Fruit fly (Drosophila melanogaster) whole organism, wandering third instar larva: ENCODE measurements around the gene CG32071.

Source experiments
- Abd-B ChIP-seq: fragments of >200 bp; optimal IDR thresholded peaks from 2 replicates; lab custom pipeline; 2017; ENCODE audit warnings: missing biosample characterization, missing genetic modification characterization
- CG32264 ChIP-seq: fragments of 200-800 bp; sonication (Bioruptor generic); optimal IDR thresholded peaks from 2 replicates; lab custom pipeline; 2016; ENCODE audit warnings: missing biosample characterization, missing genetic modification characterization
- CG9705 ChIP-seq: fragments of 200-800 bp; sonication (Bioruptor generic); optimal IDR thresholded peaks from 2 replicates; lab custom pipeline; 2018; ENCODE audit warnings: missing biosample characterization, mild to moderate bottlenecking, missing genetic modification characterization
- CrebA ChIP-seq: fragments of 200-800 bp; sonication (Bioruptor generic); optimal IDR thresholded peaks from 2 replicates; lab custom pipeline; 2016; ENCODE audit warnings: missing biosample characterization, mild to moderate bottlenecking, missing genetic modification characterization, borderline replicate concordance
- Dfd ChIP-seq: fragments of >200 bp; optimal IDR thresholded peaks from 2 replicates; lab custom pipeline; 2017; ENCODE audit warnings: missing biosample characterization, missing genetic modification characterization
- Dif ChIP-seq: fragments of 200-275, 200-300 bp; sonication (Bioruptor generic); optimal IDR thresholded peaks from 2 replicates; lab custom pipeline; 2018; ENCODE audit warnings: missing biosample characterization, missing genetic modification characterization; ENCODE audit not compliant: partially characterized antibody
- GATAd ChIP-seq: sonication (Bioruptor generic); optimal IDR thresholded peaks from 2 replicates; lab custom pipeline; 2016; ENCODE audit warnings: missing biosample characterization, missing genetic modification characterization
- HLH106 ChIP-seq: fragments of 200-800 bp; optimal IDR thresholded peaks from 3 replicates; lab custom pipeline; 2019; ENCODE audit warnings: missing biosample characterization, mild to moderate bottlenecking, missing genetic modification characterization, moderate library complexity
- Hnf4 ChIP-seq: fragments of 200-800 bp; sonication (Bioruptor generic); optimal IDR thresholded peaks from 2 replicates; lab custom pipeline; 2016; ENCODE audit warnings: missing biosample characterization, mild to moderate bottlenecking, missing genetic modification characterization
- Hr78 ChIP-seq: fragments of >200 bp; optimal IDR thresholded peaks from 2 replicates; lab custom pipeline; 2017; ENCODE audit warnings: missing biosample characterization, missing genetic modification characterization
- Hr83 ChIP-seq: fragments of 200-300 bp; sonication (Bioruptor generic); optimal IDR thresholded peaks from 2 replicates; lab custom pipeline; 2016; ENCODE audit warnings: missing biosample characterization, mild to moderate bottlenecking, missing genetic modification characterization, moderate library complexity; ENCODE audit not compliant: poor library complexity, severe bottlenecking
- Jra ChIP-seq: sonication (Bioruptor generic); optimal IDR thresholded peaks from 2 replicates; lab custom pipeline; 2016; ENCODE audit warnings: missing biosample characterization, missing genetic modification characterization
- Mio ChIP-seq: sonication (Bioruptor generic); optimal IDR thresholded peaks from 2 replicates; lab custom pipeline; 2016; ENCODE audit warnings: missing biosample characterization, missing genetic modification characterization
- Myc ChIP-seq: fragments of >200 bp; optimal IDR thresholded peaks from 2 replicates; lab custom pipeline; 2017
- N ChIP-seq: fragments of >200 bp; optimal IDR thresholded peaks from 2 replicates; lab custom pipeline; 2018; ENCODE audit warnings: missing biosample characterization, missing external identifiers, missing genetic modification characterization
- OdsH ChIP-seq: fragments of 200-800 bp; sonication (Bioruptor generic); optimal IDR thresholded peaks from 2 replicates; lab custom pipeline; 2016; ENCODE audit warnings: missing biosample characterization, mild to moderate bottlenecking, missing genetic modification characterization
- Rel ChIP-seq, 2 experiments: fragments of 200-800 bp; sonication (Bioruptor generic) in 1 of 2; optimal IDR thresholded peaks; 2 replicates in 1 of 2; 3 replicates in 1 of 2; lab custom pipeline; 2016 to 2019; ENCODE audit warnings: mild to moderate bottlenecking in 2 of 2, missing biosample characterization in 2 of 2, missing genetic modification characterization in 2 of 2, moderate library complexity in 1 of 2
- Sp1 ChIP-seq: fragments of 200-800 bp; sonication (Bioruptor generic); optimal IDR thresholded peaks from 3 replicates; lab custom pipeline; 2019; ENCODE audit warnings: missing biosample characterization, mild to moderate bottlenecking, missing genetic modification characterization, moderate library complexity
- Vsx2 ChIP-seq: fragments of 200-300, 225-300 bp; sonication (Bioruptor generic); optimal IDR thresholded peaks from 2 replicates; lab custom pipeline; 2018; ENCODE audit warnings: missing biosample characterization, missing genetic modification characterization; ENCODE audit not compliant: partially characterized antibody
- br ChIP-seq: fragments of 200-800 bp; sonication (Bioruptor generic); optimal IDR thresholded peaks from 2 replicates; lab custom pipeline; 2016; ENCODE audit warnings: missing biosample characterization, missing genetic modification characterization
- brk ChIP-seq: fragments of 200-800 bp; sonication (Bioruptor generic); optimal IDR thresholded peaks from 2 replicates; lab custom pipeline; 2016; ENCODE audit warnings: missing biosample characterization, mild to moderate bottlenecking, missing genetic modification characterization
- dl ChIP-seq, 2 experiments: fragments of 175-275, 200-275 bp in 1 of 2; fragments of 200-275 bp in 1 of 2; sonication (Bioruptor generic); optimal IDR thresholded peaks; lab custom pipeline; 2018; ENCODE audit warnings: mild to moderate bottlenecking in 2 of 2, missing biosample characterization in 2 of 2, missing genetic modification characterization in 2 of 2, moderate library complexity in 2 of 2; ENCODE audit not compliant: partially characterized antibody in 2 of 2, insufficient read depth in 1 of 2
- dmrt93B ChIP-seq: fragments of 200-800 bp; sonication (Bioruptor generic); optimal IDR thresholded peaks from 2 replicates; lab custom pipeline; 2018; ENCODE audit warnings: missing biosample characterization, mild to moderate bottlenecking, missing genetic modification characterization
- dsf ChIP-seq: sonication (Bioruptor generic); optimal IDR thresholded peaks from 2 replicates; lab custom pipeline; 2016; ENCODE audit warnings: missing biosample characterization, missing genetic modification characterization, borderline replicate concordance
- ey ChIP-seq: fragments of 200-800 bp; sonication (Bioruptor generic); optimal IDR thresholded peaks from 2 replicates; lab custom pipeline; 2016; ENCODE audit warnings: missing biosample characterization, missing genetic modification characterization
- foxo ChIP-seq, 2 experiments: fragments of 200-800 bp; sonication (Bioruptor generic); optimal IDR thresholded peaks; 2 replicates in 1 of 2; 3 replicates in 1 of 2; lab custom pipeline; 2016 to 2017; ENCODE audit warnings: missing biosample characterization in 2 of 2, missing genetic modification characterization in 2 of 2
- fru ChIP-seq: fragments of 200-800 bp; sonication (Bioruptor generic); optimal IDR thresholded peaks from 3 replicates; lab custom pipeline; 2016; ENCODE audit warnings: missing biosample characterization, mild to moderate bottlenecking, missing genetic modification characterization
- h ChIP-seq: fragments of 200-800 bp; sonication (Bioruptor generic); optimal IDR thresholded peaks from 3 replicates; lab custom pipeline; 2016; ENCODE audit warnings: missing biosample characterization, mild to moderate bottlenecking, missing genetic modification characterization
- jim ChIP-seq: fragments of 175-275, 200-325 bp; sonication (Bioruptor generic); optimal IDR thresholded peaks from 2 replicates; lab custom pipeline; 2016; ENCODE audit warnings: missing biosample characterization, mild to moderate bottlenecking, missing genetic modification characterization
- lola ChIP-seq: fragments of >200 bp; optimal IDR thresholded peaks from 2 replicates; lab custom pipeline; 2017; ENCODE audit warnings: missing biosample characterization, missing genetic modification characterization
- pan ChIP-seq: fragments of >200 bp; optimal IDR thresholded peaks from 2 replicates; lab custom pipeline; 2017
- psq ChIP-seq: fragments of 200-800 bp; sonication (Bioruptor generic); optimal IDR thresholded peaks from 3 replicates; lab custom pipeline; 2017; ENCODE audit warnings: missing biosample characterization, mild to moderate bottlenecking, missing genetic modification characterization, moderate library complexity
- rgr ChIP-seq: fragments of 200-800 bp; sonication (Bioruptor generic); optimal IDR thresholded peaks from 3 replicates; lab custom pipeline; 2016; ENCODE audit warnings: missing biosample characterization, mild to moderate bottlenecking, missing genetic modification characterization
- sage ChIP-seq: fragments of 200-800 bp; sonication (Bioruptor generic); optimal IDR thresholded peaks from 2 replicates; lab custom pipeline; 2016; ENCODE audit warnings: missing biosample characterization, mild to moderate bottlenecking, missing genetic modification characterization
- sv ChIP-seq: fragments of 200-800 bp; sonication (Bioruptor generic); optimal IDR thresholded peaks from 3 replicates; lab custom pipeline; 2016; ENCODE audit warnings: missing biosample characterization, missing genetic modification characterization
- tai ChIP-seq: sonication (Bioruptor generic); optimal IDR thresholded peaks from 2 replicates; lab custom pipeline; 2016; ENCODE audit warnings: missing biosample characterization, missing genetic modification characterization
- usp ChIP-seq: fragments of >200 bp; optimal IDR thresholded peaks from 2 replicates; lab custom pipeline; 2017; ENCODE audit warnings: missing biosample characterization, missing genetic modification characterization
- woc ChIP-seq: sonication (Bioruptor generic); optimal IDR thresholded peaks from 2 replicates; lab custom pipeline; 2016; ENCODE audit warnings: missing biosample characterization, mild to moderate bottlenecking, missing genetic modification characterization

Gene CG32071

dm6 chr3L:11093046-11093520, 10.6 kb downstream of the CG32071 start, which contains the start of gene JIL-1:
Gene JIL-1 (minus strand): TSS chr3L:11093193.
- TF ChIP-seq tai (peak; percentile 40), ey (GFP tag; lab: Kevin White, UChicago) (peak; percentile 51), psq (GFP tag; lab: Kevin White, UChicago) (peak; percentile 75), Hr83 (peak; percentile 38), h (GFP tag; lab: Kevin White, UChicago) (peak; percentile 77), Abd-B (GFP tag; lab: Kevin White, UChicago) (no peak), OdsH (GFP tag; lab: Kevin White, UChicago) (peak; percentile 20), Rel (GFP tag; optimal IDR thresholded peaks at IDR 0.05; lab: Kevin White, UChicago) (peak; percentile 36), Rel (tag; optimal IDR thresholded peaks at IDR 0.05; lab: Kevin White, UChicago) (peak; percentile 32), brk (peak; percentile 69), fru (GFP tag; lab: Kevin White, UChicago) (peak; percentile 62), Sp1 (GFP tag; lab: Kevin White, UChicago) (peak; percentile 56), jim (GFP tag; lab: Kevin White, UChicago) (peak; percentile 6), usp (GFP tag; lab: Kevin White, UChicago) (no peak), foxo (GFP tag; optimal IDR thresholded peaks at IDR 0.05; lab: Kevin White, UChicago) (peak in 1 of 2 experiments; percentile 78), Hr78 (no peak), GATAd (GFP tag; lab: Kevin White, UChicago) (peak; percentile 41), pan (no peak), CG32264 (GFP tag; lab: Kevin White, UChicago) (no peak), CG9705 (peak; percentile 29), Vsx2 (GFP tag; lab: Kevin White, UChicago) (peak; percentile 25), lola (GFP tag; lab: Kevin White, UChicago) (no peak), Dfd (GFP tag; lab: Kevin White, UChicago) (no peak), N (GFP tag; lab: Kevin White, UChicago) (no peak), HLH106 (tag; lab: Kevin White, UChicago) (peak; percentile 68), dsf (GFP tag; lab: Kevin White, UChicago) (peak; percentile 60), sage (GFP tag; lab: Kevin White, UChicago) (peak; percentile 65), Dif (GFP tag; lab: Kevin White, UChicago) (no peak), Jra (GFP tag; lab: Kevin White, UChicago) (peak; percentile 75), sv (GFP tag; lab: Kevin White, UChicago) (peak; percentile 69), woc (peak; percentile 76), Mio (GFP tag; lab: Kevin White, UChicago) (peak; percentile 0), br (GFP tag; lab: Kevin White, UChicago) (peak; percentile 66), dmrt93B (no peak), dl (GFP tag; optimal IDR thresholded peaks at IDR 0.05; lab: Kevin White, UChicago; ENCODE audit: insufficient read depth in 1 of 2, partially characterized antibody in 2 of 2) (no peak), rgr (GFP tag; lab: Kevin White, UChicago) (peak; percentile 74), CrebA (GFP tag; lab: Kevin White, UChicago) (no peak), Myc (peak; percentile 2), Hnf4 (GFP tag; lab: Kevin White, UChicago) (peak; percentile 83)

dm6 chr3L:11092610-11092961, 11.1 kb downstream of the CG32071 start:
- TF ChIP-seq woc (no peak), Dfd (GFP tag; lab: Kevin White, UChicago) (no peak), jim (GFP tag; lab: Kevin White, UChicago) (no peak), Hr78 (no peak), Rel (GFP tag; optimal IDR thresholded peaks at IDR 0.05; lab: Kevin White, UChicago) (no peak), Rel (tag; optimal IDR thresholded peaks at IDR 0.05; lab: Kevin White, UChicago) (no peak), dmrt93B (no peak), psq (GFP tag; lab: Kevin White, UChicago) (peak; percentile 94), Hnf4 (GFP tag; lab: Kevin White, UChicago) (no peak), HLH106 (tag; lab: Kevin White, UChicago) (no peak), N (GFP tag; lab: Kevin White, UChicago) (peak; percentile 5), CG32264 (GFP tag; lab: Kevin White, UChicago) (no peak), usp (GFP tag; lab: Kevin White, UChicago) (no peak), sv (GFP tag; lab: Kevin White, UChicago) (no peak)
